Fruit fly (Drosophila melanogaster) whole organism, embryonic: ENCODE results near the gene Rnmt.

Experiments used
- Bgb ChIP-seq: fragments of 200-800 bp; sonication (Bioruptor generic); IDR thresholded peaks from 2 replicates; pipeline ENCODE4 v1.3.6; 2022; ENCODE audit warnings: missing biosample characterization, missing genetic modification characterization; ENCODE audit not compliant: partially characterized antibody
- CG12071 ChIP-seq: fragments of 200-800 bp; sonication (Bioruptor generic); optimal IDR thresholded peaks from 3 replicates; lab custom pipeline; 2018; ENCODE audit warnings: missing biosample characterization, mild to moderate bottlenecking, missing genetic modification characterization
- CG12219 ChIP-seq: fragments of 200-800 bp; sonication (Bioruptor generic); optimal IDR thresholded peaks from 3 replicates; lab custom pipeline; 2018; ENCODE audit warnings: missing biosample characterization, mild to moderate bottlenecking, missing genetic modification characterization
- CG13287 ChIP-seq: fragments of 200-800 bp; sonication (Bioruptor generic); IDR thresholded peaks from 2 replicates; pipeline ENCODE4 v1.3.6; 2022; ENCODE audit warnings: missing biosample characterization, missing genetic modification characterization; ENCODE audit not compliant: partially characterized antibody
- CG13894 ChIP-seq: fragments of 200-800 bp; sonication (Bioruptor generic); optimal IDR thresholded peaks from 3 replicates; lab custom pipeline; 2018; ENCODE audit warnings: missing biosample characterization, mild to moderate bottlenecking, missing genetic modification characterization, moderate library complexity
- CG14441 ChIP-seq: fragments of 200-800 bp; sonication (Bioruptor generic); IDR thresholded peaks from 2 replicates; pipeline ENCODE4 v1.3.6; 2022; ENCODE audit warnings: missing biosample characterization, missing genetic modification characterization
- CG15601 ChIP-seq: fragments of 200-800 bp; sonication (Bioruptor generic); optimal IDR thresholded peaks from 3 replicates; lab custom pipeline; 2019; ENCODE audit warnings: missing biosample characterization, mild to moderate bottlenecking, missing genetic modification characterization, moderate library complexity
- CG16813 ChIP-seq: fragments of 200-800 bp; sonication (Bioruptor generic); IDR thresholded peaks from 3 replicates; pipeline ENCODE4 v1.3.6; 2022; ENCODE audit warnings: missing biosample characterization, missing genetic modification characterization; ENCODE audit not compliant: partially characterized antibody
- CG16863 ChIP-seq: fragments of 200-800 bp; sonication (Bioruptor generic); optimal IDR thresholded peaks from 3 replicates; lab custom pipeline; 2016; ENCODE audit warnings: missing biosample characterization, missing genetic modification characterization
- CG17328 ChIP-seq: fragments of 200-800 bp; sonication (Bioruptor generic); IDR thresholded peaks from 2 replicates; pipeline ENCODE4 v1.3.6; 2022; ENCODE audit warnings: missing biosample characterization, missing genetic modification characterization
- CG2120 ChIP-seq: fragments of 200-800 bp; sonication (Bioruptor generic); optimal IDR thresholded peaks from 3 replicates; lab custom pipeline; 2016; ENCODE audit warnings: missing biosample characterization, missing genetic modification characterization
- CG33213 ChIP-seq: fragments of 200-800 bp; sonication (Bioruptor generic); optimal IDR thresholded peaks from 3 replicates; lab custom pipeline; 2016; ENCODE audit warnings: missing biosample characterization, missing genetic modification characterization
- CG6765 ChIP-seq: fragments of 200-800 bp; sonication (Bioruptor generic); optimal IDR thresholded peaks from 3 replicates; lab custom pipeline; 2017; ENCODE audit warnings: missing biosample characterization, mild to moderate bottlenecking, missing genetic modification characterization
- CG7745 ChIP-seq: fragments of 200-800 bp; sonication (Bioruptor generic); optimal IDR thresholded peaks from 2 replicates; lab custom pipeline; 2018; ENCODE audit warnings: missing biosample characterization, mild to moderate bottlenecking, missing genetic modification characterization, moderate library complexity
- CTCF ChIP-seq: fragments of 200-800 bp; sonication (Bioruptor generic); optimal IDR thresholded peaks from 2 replicates; lab custom pipeline; 2017; ENCODE audit warnings: missing biosample characterization, mild to moderate bottlenecking, missing genetic modification characterization, moderate library complexity
- Deaf1 ChIP-seq: fragments of 200-800 bp; optimal IDR thresholded peaks from 3 replicates; lab custom pipeline; 2019; ENCODE audit warnings: missing biosample characterization, mild to moderate bottlenecking, missing genetic modification characterization, moderate library complexity
- Fer3 ChIP-seq: fragments of 200-800 bp; sonication (Bioruptor generic); optimal IDR thresholded peaks from 2 replicates; lab custom pipeline; 2018; ENCODE audit warnings: missing biosample characterization, mild to moderate bottlenecking, missing genetic modification characterization, moderate library complexity
- Hr39 ChIP-seq: fragments of >200 bp; optimal IDR thresholded peaks from 2 replicates; lab custom pipeline; 2017
- Hr51 ChIP-seq, 2 experiments: fragments of 200-800 bp; sonication (Bioruptor generic); optimal IDR thresholded peaks; 2 replicates in 1 of 2; 3 replicates in 1 of 2; lab custom pipeline; 2016 to 2018; ENCODE audit warnings: missing biosample characterization in 2 of 2, missing genetic modification characterization in 2 of 2, mild to moderate bottlenecking in 1 of 2, moderate library complexity in 1 of 2
- MESR4 ChIP-seq: fragments of 200-800 bp; sonication (Bioruptor generic); optimal IDR thresholded peaks from 2 replicates; lab custom pipeline; 2018; ENCODE audit warnings: missing biosample characterization, mild to moderate bottlenecking, missing genetic modification characterization, moderate library complexity
- Max ChIP-seq: fragments of 200-800 bp; sonication (Bioruptor generic); optimal IDR thresholded peaks from 2 replicates; lab custom pipeline; 2016; ENCODE audit warnings: missing biosample characterization, mild to moderate bottlenecking, missing genetic modification characterization
- Med ChIP-seq: fragments of 200-800 bp; sonication (Bioruptor generic); peaks from one replicate; lab custom pipeline; 2016; ENCODE audit warnings: missing biosample characterization, missing genetic modification characterization, mild to moderate bottlenecking, inconsistent platforms, moderate library complexity
- Ptx1 ChIP-seq: fragments of 200-800 bp; sonication (Bioruptor generic); IDR thresholded peaks from 2 replicates; pipeline ENCODE4 v1.3.6; 2022; ENCODE audit warnings: missing biosample characterization, missing genetic modification characterization
- Vsx1 ChIP-seq: fragments of 200-800 bp; sonication (Bioruptor generic); optimal IDR thresholded peaks from 2 replicates; lab custom pipeline; 2017; ENCODE audit warnings: missing biosample characterization, mild to moderate bottlenecking, missing genetic modification characterization, missing genetic modification reagents
- abd-A ChIP-seq: fragments of 200-800 bp; sonication (Bioruptor generic); optimal IDR thresholded peaks from 3 replicates; lab custom pipeline; 2019; ENCODE audit warnings: missing biosample characterization, mild to moderate bottlenecking, missing genetic modification characterization, moderate library complexity
- amos ChIP-seq: fragments of 200-800 bp; sonication (Bioruptor generic); IDR thresholded peaks from 2 replicates; pipeline ENCODE4 v1.3.6; 2022; ENCODE audit warnings: missing biosample characterization, missing genetic modification characterization; ENCODE audit not compliant: partially characterized antibody
- chinmo ChIP-seq: fragments of 200-800 bp; sonication (Bioruptor generic); IDR thresholded peaks from 4 replicates; pipeline ENCODE4 v1.3.6; 2022; ENCODE audit warnings: missing biosample characterization, missing genetic modification characterization; ENCODE audit not compliant: partially characterized antibody
- chm ChIP-seq: fragments of 200-800 bp; sonication (Bioruptor generic); IDR thresholded peaks from 2 replicates; pipeline ENCODE4 v1.3.6; 2022; ENCODE audit warnings: missing biosample characterization, missing genetic modification characterization
- da ChIP-seq: fragments of 200-800 bp; sonication (Bioruptor generic); optimal IDR thresholded peaks from 2 replicates; lab custom pipeline; 2016; ENCODE audit warnings: missing biosample characterization, missing genetic modification characterization
- dpn ChIP-seq, 2 experiments: fragments of 200-800 bp; sonication (Bioruptor generic); optimal IDR thresholded peaks; 3 replicates each; lab custom pipeline; 2016; ENCODE audit warnings: missing biosample characterization in 2 of 2, missing genetic modification characterization in 2 of 2
- ewg ChIP-seq: fragments of 200-800 bp; sonication (Bioruptor generic); optimal IDR thresholded peaks from 3 replicates; lab custom pipeline; 2017; ENCODE audit warnings: mild to moderate bottlenecking, missing biosample characterization, missing genetic modification reagents, missing genetic modification characterization
- ftz-f1 ChIP-seq: fragments of 200-800 bp; sonication (Bioruptor generic); optimal IDR thresholded peaks from 2 replicates; lab custom pipeline; 2016; ENCODE audit warnings: missing biosample characterization, missing genetic modification characterization
- nau ChIP-seq: fragments of 200-800 bp; sonication (Bioruptor generic); optimal IDR thresholded peaks from 3 replicates; lab custom pipeline; 2017; ENCODE audit warnings: missing biosample characterization, mild to moderate bottlenecking, missing genetic modification characterization, missing genetic modification reagents
- pita ChIP-seq: fragments of 200-800 bp; sonication (Bioruptor generic); optimal IDR thresholded peaks from 2 replicates; lab custom pipeline; 2017; ENCODE audit warnings: missing biosample characterization, mild to moderate bottlenecking, missing genetic modification characterization
- prd ChIP-seq, 3 experiments: fragments of >200 bp in 2 of 3; fragments of 200-800 bp in 1 of 3; sonication (Bioruptor generic) in 1 of 3; optimal IDR thresholded peaks in 2 of 3; IDR thresholded peaks in 1 of 3; 2 replicates in 2 of 3; 3 replicates in 1 of 3; pipeline versions ENCODE4 v1.3.6 to Lab custom; 2017 to 2022; ENCODE audit warnings: missing biosample characterization in 1 of 3, missing genetic modification characterization in 1 of 3
- sd ChIP-seq: fragments of 200-800 bp; sonication (Bioruptor generic); optimal IDR thresholded peaks from 3 replicates; lab custom pipeline; 2018; ENCODE audit warnings: missing biosample characterization, mild to moderate bottlenecking, missing genetic modification characterization, moderate library complexity
- sob ChIP-seq: fragments of 200-800 bp; sonication (Bioruptor generic); IDR thresholded peaks from 2 replicates; pipeline ENCODE4 v1.3.6; 2022; ENCODE audit warnings: missing biosample characterization, missing genetic modification characterization
- sr ChIP-seq: fragments of 200-800 bp; sonication (Bioruptor generic); IDR thresholded peaks from 3 replicates; pipeline ENCODE4 v1.3.6; 2022; ENCODE audit warnings: missing biosample characterization, missing genetic modification characterization
- stwl ChIP-seq: fragments of 200-800 bp; sonication (Bioruptor generic); optimal IDR thresholded peaks from 3 replicates; lab custom pipeline; 2018; ENCODE audit warnings: missing biosample characterization, mild to moderate bottlenecking, missing genetic modification characterization, moderate library complexity

Gene Rnmt

dm6 chr2L:14972133-14972532, 37.6 kb upstream of the Rnmt start, which contains the start of gene side-II (continued):
- TF ChIP-seq da (GFP tag; lab: Kevin White, UChicago) (no peak), Deaf1 (tag; lab: Kevin White, UChicago) (peak; percentile 99), CG12071 (no peak), ewg (GFP tag; lab: Kevin White, UChicago) (no peak), Hr39 (lab: Kevin White, UChicago) (no peak), CG17328 (no peak), chm (GFP tag; lab: Robert Waterston, UW) (0 out of 2 replicates have a peak, but pooled peaks have one; percentile 28), CG7745 (tag; lab: Kevin White, UChicago) (no peak), sob (GFP tag; lab: Robert Waterston, UW) (no peak), sr (GFP tag; lab: Robert Waterston, UW) (no peak), MESR4 (GFP tag; lab: Kevin White, UChicago) (no peak), ftz-f1 (GFP tag; lab: Kevin White, UChicago) (no peak), CG14441 (no peak), Fer3 (tag; lab: Kevin White, UChicago) (no peak), CG6765 (GFP tag; lab: Kevin White, UChicago) (peak; percentile 5), dpn (GFP tag; optimal IDR thresholded peaks at IDR 0.05; lab: Kevin White, UChicago) (no peak), Ptx1 (GFP tag; lab: Robert Waterston, UW) (no peak), CG33213 (GFP tag; lab: Kevin White, UChicago) (no peak), prd (optimal IDR thresholded peaks at IDR 0.05; lab: Kevin White, UChicago) (no peak), prd (GFP tag; IDR thresholded peaks at IDR 0.05; lab: Robert Waterston, UW) (no peak)

- peak; percentile 55 for TF ChIP-seq Bgb (GFP tag; lab: Robert Waterston, UW)
- peak; percentile 25 for TF ChIP-seq pita (GFP tag; lab: Kevin White, UChicago)
- TF ChIP-seq CTCF: peak; percentile 66
- no peak for TF ChIP-seq Med (GFP tag; lab: Kevin White, UChicago)
- peak; percentile 54 for TF ChIP-seq CG15601 (tag; lab: Kevin White, UChicago)
- no peak for TF ChIP-seq Max (GFP tag; lab: Kevin White, UChicago)
- peak; percentile 7; the same call in 1 of the 2 replicates for TF ChIP-seq CG13287 (GFP tag; lab: Robert Waterston, UW)
- TF ChIP-seq amos (GFP tag; lab: Robert Waterston, UW): peak; percentile 55
- peak in 1 of 2 experiments; percentile 69 for TF ChIP-seq Hr51 (GFP tag; optimal IDR thresholded peaks at IDR 0.05; lab: Kevin White, UChicago)
- peak; percentile 39; the same call in 2 of the 3 replicates for TF ChIP-seq CG16813 (GFP tag; lab: Robert Waterston, UW)
- no peak for TF ChIP-seq Vsx1 (GFP tag; lab: Kevin White, UChicago)
- TF ChIP-seq stwl (tag; lab: Kevin White, UChicago): peak; percentile 77
- no peak for TF ChIP-seq CG12219
- TF ChIP-seq, all 482 proteins: peak for 9
Measured at dm6 chr2L:14972836-14973235, 36.9 kb upstream of the Rnmt start.

dm6 chr2L:14992889-14993288, 16.9 kb upstream of the Rnmt start:
- TF ChIP-seq CG2120 (peak; percentile 29), CG16863 (GFP tag; lab: Kevin White, UChicago) (no peak), CG13894 (tag; lab: Kevin White, UChicago) (peak; percentile 57), abd-A (tag; lab: Kevin White, UChicago) (peak; percentile 77), chinmo (GFP tag; lab: Robert Waterston, UW) (peak; percentile 78; the same call in 2 of the 4 replicates), nau (no peak), sd (tag; lab: Kevin White, UChicago) (peak; percentile 24)
